Fruit fly (Drosophila melanogaster) whole organism, embryonic: Measurements from ENCODE around the gene Chchd3.

ENCODE experiments used
- Ada2b ChIP-seq: fragments of 200-800 bp; sonication (Bioruptor generic); IDR thresholded peaks from 2 replicates; pipeline ENCODE4 v1.3.6; 2022; ENCODE audit warnings: missing biosample characterization, missing genetic modification characterization
- Aef1 ChIP-seq: fragments of 200-800 bp; sonication (Bioruptor generic); IDR thresholded peaks from 3 replicates; pipeline ENCODE4 v1.3.6; 2022; ENCODE audit warnings: missing biosample characterization, missing genetic modification characterization
- CG10431 ChIP-seq: fragments of 200-800 bp; sonication (Bioruptor generic); optimal IDR thresholded peaks from 3 replicates; lab custom pipeline; 2018; ENCODE audit warnings: missing biosample characterization, mild to moderate bottlenecking, missing genetic modification characterization
- CG10959 ChIP-seq: fragments of 200-800 bp; sonication (Bioruptor generic); IDR thresholded peaks from 2 replicates; pipeline ENCODE4 v1.3.6; 2022; ENCODE audit warnings: missing biosample characterization, missing genetic modification characterization
- CG11560 ChIP-seq: fragments of 200-800 bp; sonication (Bioruptor generic); IDR thresholded peaks from 3 replicates; pipeline ENCODE4 v1.3.6; 2022; ENCODE audit warnings: missing biosample characterization, missing genetic modification characterization
- CG12104 ChIP-seq: fragments of 200-800 bp; sonication (Bioruptor generic); optimal IDR thresholded peaks from 3 replicates; lab custom pipeline; 2016; ENCODE audit warnings: missing biosample characterization, missing genetic modification characterization
- CG13123 ChIP-seq: fragments of 200-800 bp; sonication (Bioruptor generic); optimal IDR thresholded peaks from 2 replicates; lab custom pipeline; 2016; ENCODE audit warnings: missing biosample characterization, missing genetic modification characterization
- CG14667 ChIP-seq: fragments of 200-800 bp; sonication (Bioruptor generic); IDR thresholded peaks from 2 replicates; pipeline ENCODE4 v1.3.6; 2022; ENCODE audit warnings: missing biosample characterization, missing genetic modification characterization
- CG17385 ChIP-seq: fragments of 200-800 bp; sonication (Bioruptor generic); optimal IDR thresholded peaks from 3 replicates; lab custom pipeline; 2018; ENCODE audit warnings: missing biosample characterization, mild to moderate bottlenecking, missing genetic modification characterization
- CG17802 ChIP-seq: fragments of 200-800 bp; sonication (Bioruptor generic); optimal IDR thresholded peaks from 2 replicates; lab custom pipeline; 2018; ENCODE audit warnings: missing biosample characterization, mild to moderate bottlenecking, missing genetic modification characterization, moderate library complexity
- CG18476 ChIP-seq: fragments of 200-800 bp; sonication (Bioruptor generic); optimal IDR thresholded peaks from 2 replicates; lab custom pipeline; 2016; ENCODE audit warnings: missing biosample characterization, mild to moderate bottlenecking, missing genetic modification characterization
- CG30403 ChIP-seq: fragments of 200-800 bp; sonication (Bioruptor generic); optimal IDR thresholded peaks from 3 replicates; lab custom pipeline; 2016; ENCODE audit warnings: missing biosample characterization, missing genetic modification characterization
- CG32532 ChIP-seq: fragments of 200-800 bp; sonication (Bioruptor generic); IDR thresholded peaks from 2 replicates; pipeline ENCODE4 v1.3.6; 2022; ENCODE audit warnings: missing biosample characterization, missing genetic modification characterization
- CG3847 ChIP-seq: fragments of 200-800 bp; sonication (Bioruptor generic); IDR thresholded peaks from 2 replicates; pipeline ENCODE4 v1.3.6; 2022; ENCODE audit warnings: missing biosample characterization, missing genetic modification characterization
- CG4282 ChIP-seq: fragments of 200-800 bp; sonication (Bioruptor generic); optimal IDR thresholded peaks from 2 replicates; lab custom pipeline; 2016; ENCODE audit warnings: missing biosample characterization, missing genetic modification characterization
- CG5953 ChIP-seq: fragments of 200-800 bp; sonication (Bioruptor generic); IDR thresholded peaks from 2 replicates; pipeline ENCODE4 v1.3.6; 2022; ENCODE audit warnings: missing biosample characterization, missing genetic modification characterization
- CG6689 ChIP-seq: fragments of 200-800 bp; sonication (Bioruptor generic); IDR thresholded peaks from 2 replicates; pipeline ENCODE4 v1.3.6; 2022; ENCODE audit warnings: missing biosample characterization, missing genetic modification characterization
- CG8944 ChIP-seq: fragments of 200-800 bp; sonication (Bioruptor generic); optimal IDR thresholded peaks from 3 replicates; lab custom pipeline; 2016; ENCODE audit warnings: missing biosample characterization, missing genetic modification characterization
- CG9609 ChIP-seq: fragments of 200-800 bp; sonication (Bioruptor generic); optimal IDR thresholded peaks from 3 replicates; lab custom pipeline; 2016; ENCODE audit warnings: missing biosample characterization, missing genetic modification characterization
- CG9727 ChIP-seq: fragments of 200-800 bp; sonication (Bioruptor generic); optimal IDR thresholded peaks from 3 replicates; lab custom pipeline; 2017; ENCODE audit warnings: missing biosample characterization, mild to moderate bottlenecking, missing genetic modification characterization
- CG9876 ChIP-seq: fragments of 200-800 bp; sonication (Bioruptor generic); optimal IDR thresholded peaks from 2 replicates; lab custom pipeline; 2016; ENCODE audit warnings: missing biosample characterization, missing genetic modification characterization
- D19A ChIP-seq: fragments of 200-800 bp; optimal IDR thresholded peaks from 3 replicates; lab custom pipeline; 2019; ENCODE audit warnings: missing biosample characterization, mild to moderate bottlenecking, missing genetic modification characterization, moderate library complexity
- Dbx ChIP-seq: fragments of 200-800 bp; sonication (Bioruptor generic); IDR thresholded peaks from 3 replicates; pipeline ENCODE4 v1.3.6; 2022; ENCODE audit warnings: missing biosample characterization, missing genetic modification characterization
- Dip2 ChIP-seq: fragments of 200-800 bp; sonication (Bioruptor generic); IDR thresholded peaks from 2 replicates; pipeline ENCODE4 v1.3.6; 2022; ENCODE audit warnings: missing biosample characterization, missing genetic modification characterization
- Doc2 ChIP-seq: fragments of 200-800 bp; sonication (Bioruptor generic); IDR thresholded peaks from 2 replicates; pipeline ENCODE4 v1.3.6; 2022; ENCODE audit warnings: missing biosample characterization, missing genetic modification characterization
- Drgx ChIP-seq: fragments of 200-800 bp; sonication (Bioruptor generic); IDR thresholded peaks from 2 replicates; pipeline ENCODE4 v1.3.6; 2022; ENCODE audit warnings: missing biosample characterization, missing genetic modification characterization
- Fer1 ChIP-seq: fragments of 200-800 bp; sonication (Bioruptor generic); optimal IDR thresholded peaks from 2 replicates; lab custom pipeline; 2017; ENCODE audit warnings: missing biosample characterization, mild to moderate bottlenecking, missing genetic modification characterization
- H15 ChIP-seq: fragments of 200-800 bp; sonication (Bioruptor generic); IDR thresholded peaks from 3 replicates; pipeline ENCODE4 v1.3.6; 2022; ENCODE audit warnings: missing biosample characterization, missing genetic modification characterization
- Hr51 ChIP-seq, 2 experiments: fragments of 200-800 bp; sonication (Bioruptor generic); optimal IDR thresholded peaks; 2 replicates in 1 of 2; 3 replicates in 1 of 2; lab custom pipeline; 2016 to 2018; ENCODE audit warnings: missing biosample characterization in 2 of 2, missing genetic modification characterization in 2 of 2, mild to moderate bottlenecking in 1 of 2, moderate library complexity in 1 of 2
- ab ChIP-seq: fragments of 200-800 bp; sonication (Bioruptor generic); optimal IDR thresholded peaks from 2 replicates; lab custom pipeline; 2016; ENCODE audit warnings: missing biosample characterization, missing genetic modification characterization
- ase ChIP-seq: fragments of 200-800 bp; sonication (Bioruptor generic); IDR thresholded peaks from 3 replicates; pipeline ENCODE4 v1.3.6; 2022; ENCODE audit warnings: missing biosample characterization, missing genetic modification characterization
- bigmax ChIP-seq: fragments of 200-800 bp; sonication (Bioruptor generic); optimal IDR thresholded peaks from 2 replicates; lab custom pipeline; 2018; ENCODE audit warnings: missing biosample characterization, mild to moderate bottlenecking, missing genetic modification characterization
- cato ChIP-seq: fragments of 200-800 bp; sonication (Bioruptor generic); optimal IDR thresholded peaks from 2 replicates; lab custom pipeline; 2016; ENCODE audit warnings: missing biosample characterization, missing genetic modification characterization, borderline replicate concordance
- croc ChIP-seq: fragments of 200-800 bp; sonication (Bioruptor generic); conservative IDR thresholded peaks from 3 replicates; pipeline ENCODE4 v1.3.6; 2022; ENCODE audit warnings: missing biosample characterization, missing genetic modification characterization
- dmrt11E ChIP-seq: fragments of 200-800 bp; sonication (Bioruptor generic); optimal IDR thresholded peaks from 3 replicates; lab custom pipeline; 2018; ENCODE audit warnings: missing biosample characterization, mild to moderate bottlenecking, missing genetic modification characterization, moderate library complexity
- fd102C ChIP-seq: fragments of 200-800 bp; sonication (Bioruptor generic); optimal IDR thresholded peaks from 2 replicates; lab custom pipeline; 2018; ENCODE audit warnings: missing biosample characterization, mild to moderate bottlenecking, missing genetic modification characterization, moderate library complexity
- gfzf ChIP-seq: fragments of 200-800 bp; sonication (Bioruptor generic); optimal IDR thresholded peaks from 2 replicates; lab custom pipeline; 2016; ENCODE audit warnings: missing biosample characterization, mild to moderate bottlenecking, missing genetic modification characterization, moderate library complexity
- ken ChIP-seq: fragments of 200-800 bp; sonication (Bioruptor generic); IDR thresholded peaks from 3 replicates; pipeline ENCODE4 v1.3.6; 2022; ENCODE audit warnings: missing biosample characterization, missing genetic modification characterization
- lola ChIP-seq, 3 experiments: fragments of >200 bp in 2 of 3; fragments of 200-800 bp in 1 of 3; sonication (Bioruptor generic) in 1 of 3; optimal IDR thresholded peaks; 2 replicates each; lab custom pipeline; 2017 to 2019; ENCODE audit warnings: missing biosample characterization in 3 of 3, missing genetic modification characterization in 3 of 3, mild to moderate bottlenecking in 1 of 3, moderate library complexity in 1 of 3
- ranshi ChIP-seq: fragments of 200-800 bp; sonication (Bioruptor generic); IDR thresholded peaks from 2 replicates; pipeline ENCODE4 v1.3.6; 2022; ENCODE audit warnings: missing biosample characterization, missing genetic modification characterization
- rib ChIP-seq: fragments of 200-800 bp; sonication (Bioruptor generic); IDR thresholded peaks from 2 replicates; pipeline ENCODE4 v1.3.6; 2022; ENCODE audit warnings: missing biosample characterization, missing genetic modification characterization
- salm ChIP-seq: fragments of 200-800 bp; sonication (Bioruptor generic); optimal IDR thresholded peaks from 2 replicates; lab custom pipeline; 2018; ENCODE audit warnings: missing biosample characterization, mild to moderate bottlenecking, missing genetic modification characterization
- sc ChIP-seq, 3 experiments: fragments of >200 bp in 2 of 3; fragments of 200-800 bp in 1 of 3; sonication (Bioruptor generic) in 1 of 3; optimal IDR thresholded peaks; 2 replicates in 2 of 3; 3 replicates in 1 of 3; lab custom pipeline; 2017; ENCODE audit warnings: mild to moderate bottlenecking in 1 of 3, missing biosample characterization in 1 of 3, missing genetic modification characterization in 1 of 3, missing genetic modification reagents in 1 of 3
- sim ChIP-seq: fragments of 200-800 bp; sonication (Bioruptor generic); IDR thresholded peaks from 2 replicates; pipeline ENCODE4 v1.3.6; 2022; ENCODE audit warnings: missing biosample characterization, missing genetic modification characterization
- sisA ChIP-seq: fragments of 200-800 bp; sonication (Bioruptor generic); IDR thresholded peaks from 2 replicates; pipeline ENCODE4 v1.3.6; 2022; ENCODE audit warnings: missing biosample characterization, missing genetic modification characterization
- tgo ChIP-seq: fragments of 200-800 bp; sonication (Bioruptor generic); IDR thresholded peaks from 3 replicates; pipeline ENCODE4 v1.3.6; 2022; ENCODE audit warnings: missing biosample characterization, missing genetic modification characterization
- trem ChIP-seq: fragments of 200-800 bp; optimal IDR thresholded peaks from 3 replicates; lab custom pipeline; 2019; ENCODE audit warnings: missing biosample characterization, mild to moderate bottlenecking, missing genetic modification characterization, moderate library complexity
- ttk ChIP-seq: fragments of 200-800 bp; sonication (Bioruptor generic); IDR thresholded peaks from 2 replicates; pipeline ENCODE4 v2.1.2; 2022; ENCODE audit warnings: missing biosample characterization, missing genetic modification characterization
- twi ChIP-seq: fragments of 200-800 bp; optimal IDR thresholded peaks from 2 replicates; lab custom pipeline; 2019; ENCODE audit warnings: missing biosample characterization, mild to moderate bottlenecking, missing genetic modification characterization, moderate library complexity

Gene Chchd3

dm6 chr3R:31059036-31059806 is 5.5 kb upstream of the Chchd3 start (continued):
- TF ChIP-seq ttk (GFP tag; lab: Robert Waterston, UW): peak; percentile 82
- TF ChIP-seq bigmax (GFP tag; lab: Kevin White, UChicago): peak; percentile 98
- TF ChIP-seq CG3847 (GFP tag; lab: Robert Waterston, UW): peak; percentile 66
- no peak for TF ChIP-seq Dip2 (GFP tag; lab: Robert Waterston, UW)
- TF ChIP-seq CG13123: peak; percentile 37
- TF ChIP-seq CG17385 (GFP tag; lab: Kevin White, UChicago): peak; percentile 70
- peak; percentile 60 for TF ChIP-seq CG17802 (tag; lab: Kevin White, UChicago)
- peak; percentile 70; the same call in 1 of the 3 replicates for TF ChIP-seq croc
- peak; percentile 86 for TF ChIP-seq CG9727 (GFP tag; lab: Kevin White, UChicago)
- peak; percentile 74; the same call in 2 of the 3 replicates for TF ChIP-seq ase (GFP tag; lab: Robert Waterston, UW)
- peak; percentile 58 for TF ChIP-seq twi (tag; lab: Kevin White, UChicago)
- TF ChIP-seq gfzf: no peak
- TF ChIP-seq sc (optimal IDR thresholded peaks at IDR 0.05; lab: Kevin White, UChicago): no peak
- peak; percentile 86 for TF ChIP-seq sc (GFP tag; optimal IDR thresholded peaks at IDR 0.05; lab: Kevin White, UChicago)
- TF ChIP-seq tgo: peak; percentile 80
- peak; percentile 21; the same call in 1 of the 2 replicates for TF ChIP-seq Doc2 (GFP tag; lab: Robert Waterston, UW)
- TF ChIP-seq ab (GFP tag; lab: Kevin White, UChicago): no peak
- TF ChIP-seq ken (GFP tag; lab: Robert Waterston, UW): peak; percentile 73; the same call in 2 of the 3 replicates
- TF ChIP-seq Aef1 (GFP tag; lab: Robert Waterston, UW): peak; percentile 79
- peak in 1 of 2 experiments; percentile 85 for TF ChIP-seq Hr51 (GFP tag; optimal IDR thresholded peaks at IDR 0.05; lab: Kevin White, UChicago)
- TF ChIP-seq CG10959 (GFP tag; lab: Robert Waterston, UW): peak; percentile 71
- TF ChIP-seq fd102C (GFP tag; lab: Kevin White, UChicago): no peak
- no peak for TF ChIP-seq CG8944 (GFP tag; lab: Kevin White, UChicago)
- peak; percentile 54 for TF ChIP-seq CG10431 (GFP tag; lab: Kevin White, UChicago)
- TF ChIP-seq trem (tag; lab: Kevin White, UChicago): peak; percentile 78
- TF ChIP-seq sim (GFP tag; lab: Robert Waterston, UW): peak; percentile 70
- TF ChIP-seq CG14667: peak; percentile 65
- peak; percentile 64; the same call in 2 of the 3 replicates for TF ChIP-seq H15 (GFP tag; lab: Robert Waterston, UW)
- TF ChIP-seq CG30403 (GFP tag; lab: Kevin White, UChicago): peak; percentile 75
- TF ChIP-seq salm (tag; lab: Kevin White, UChicago): peak; percentile 71
- peak; percentile 79 for TF ChIP-seq Drgx
- peak; percentile 79 for TF ChIP-seq CG12104 (GFP tag; lab: Kevin White, UChicago)
- TF ChIP-seq lola (GFP tag; optimal IDR thresholded peaks at IDR 0.05; lab: Kevin White, UChicago): peak in 1 of 3 experiments; percentile 81
- TF ChIP-seq dmrt11E (tag; lab: Kevin White, UChicago): peak; percentile 81
- TF ChIP-seq Dbx (GFP tag; lab: Robert Waterston, UW): peak; percentile 48; the same call in 1 of the 3 replicates
- TF ChIP-seq CG11560 (tag; lab: Robert Waterston, UW): no peak
- TF ChIP-seq CG5953 (GFP tag; lab: Robert Waterston, UW): peak; percentile 76
- peak; percentile 85 for TF ChIP-seq D19A (tag; lab: Kevin White, UChicago)
- TF ChIP-seq CG32532 (GFP tag; lab: Robert Waterston, UW): peak; percentile 77
- TF ChIP-seq CG18476 (GFP tag; lab: Kevin White, UChicago): peak; percentile 49
- no peak for TF ChIP-seq CG4282 (GFP tag; lab: Kevin White, UChicago)
- TF ChIP-seq Fer1: peak; percentile 70
- peak; percentile 52 for TF ChIP-seq cato (GFP tag; lab: Kevin White, UChicago)
- TF ChIP-seq sisA (GFP tag; lab: Robert Waterston, UW): peak; percentile 80
- TF ChIP-seq CG6689 (GFP tag; lab: Robert Waterston, UW): peak; percentile 86
- TF ChIP-seq CG9609 (GFP tag; lab: Kevin White, UChicago): no peak
- peak; percentile 65; the same call in 1 of the 2 replicates for TF ChIP-seq ranshi (GFP tag; lab: Robert Waterston, UW)
- TF ChIP-seq rib (GFP tag; lab: Robert Waterston, UW): peak; percentile 61; the same call in 1 of the 2 replicates
- no peak for TF ChIP-seq CG9876
- peak; percentile 81 for TF ChIP-seq Ada2b (GFP tag; lab: Robert Waterston, UW)
